Fruit fly (Drosophila melanogaster) whole organism, pupa: ENCODE results near the gene Taf1.

Experiments
- CG10348 ChIP-seq: fragments of 200-800 bp; sonication (Bioruptor generic); IDR thresholded peaks from 2 replicates; pipeline ENCODE4 v1.3.6; 2022; ENCODE audit warnings: missing biosample characterization, missing genetic modification characterization
- CG12605 ChIP-seq: fragments of 200-800 bp; sonication (Bioruptor generic); IDR thresholded peaks from 2 replicates; pipeline ENCODE4 v1.3.6; 2022; ENCODE audit warnings: missing biosample characterization, missing genetic modification characterization
- CG13204 ChIP-seq: fragments of 200-800 bp; sonication (Bioruptor generic); optimal IDR thresholded peaks from 2 replicates; lab custom pipeline; 2018; ENCODE audit warnings: missing biosample characterization, mild to moderate bottlenecking, missing genetic modification characterization, moderate library complexity
- CG14655 ChIP-seq: fragments of 200-800 bp; sonication (Bioruptor generic); optimal IDR thresholded peaks from 3 replicates; lab custom pipeline; 2017; ENCODE audit warnings: mild to moderate bottlenecking, missing biosample characterization, missing genetic modification reagents, missing genetic modification characterization
- CG15710 ChIP-seq: fragments of 200-800 bp; sonication (Bioruptor generic); optimal IDR thresholded peaks from 2 replicates; lab custom pipeline; 2018; ENCODE audit warnings: missing biosample characterization, mild to moderate bottlenecking, missing genetic modification characterization, moderate library complexity
- CG17806 ChIP-seq: fragments of 200-800 bp; sonication (Bioruptor generic); optimal IDR thresholded peaks from 2 replicates; lab custom pipeline; 2018; ENCODE audit warnings: missing biosample characterization, mild to moderate bottlenecking, missing genetic modification characterization, moderate library complexity
- CG32121 ChIP-seq: fragments of 200-800 bp; sonication (Bioruptor generic); IDR thresholded peaks from 2 replicates; pipeline ENCODE4 v1.3.6; 2022; ENCODE audit warnings: missing biosample characterization, missing genetic modification characterization
- CG34367 ChIP-seq: fragments of 200-800 bp; sonication (Bioruptor generic); optimal IDR thresholded peaks from 2 replicates; lab custom pipeline; 2018; ENCODE audit warnings: missing biosample characterization, mild to moderate bottlenecking, missing genetic modification characterization
- CG4496 ChIP-seq: fragments of 200-800 bp; sonication (Bioruptor generic); IDR thresholded peaks from 3 replicates; pipeline ENCODE4 v1.3.6; 2022; ENCODE audit warnings: missing biosample characterization, missing genetic modification characterization
- CG8159 ChIP-seq: fragments of 200-800 bp; sonication (Bioruptor generic); optimal IDR thresholded peaks from 3 replicates; lab custom pipeline; 2018; ENCODE audit warnings: missing biosample characterization, mild to moderate bottlenecking, missing genetic modification characterization, moderate library complexity
- CG8301 ChIP-seq: fragments of 200-800 bp; sonication (Bioruptor generic); optimal IDR thresholded peaks from 2 replicates; lab custom pipeline; 2018; ENCODE audit warnings: missing biosample characterization, mild to moderate bottlenecking, missing genetic modification characterization
- CG9948 ChIP-seq: fragments of 200-800 bp; sonication (Bioruptor generic); optimal IDR thresholded peaks from 2 replicates; lab custom pipeline; 2018; ENCODE audit warnings: missing biosample characterization, mild to moderate bottlenecking, missing genetic modification characterization, moderate library complexity
- D1 ChIP-seq: fragments of 200-800 bp; sonication (Bioruptor generic); optimal IDR thresholded peaks from 2 replicates; lab custom pipeline; 2018; ENCODE audit warnings: missing biosample characterization, mild to moderate bottlenecking, missing genetic modification characterization, moderate library complexity
- EcR ChIP-seq: fragments of 200-800 bp; sonication (Bioruptor generic); optimal IDR thresholded peaks from 3 replicates; lab custom pipeline; 2019; ENCODE audit warnings: missing biosample characterization, missing genetic modification characterization, mild to moderate bottlenecking, moderate library complexity, missing genetic modification reagents
- Ets98B ChIP-seq: fragments of 200-800 bp; sonication (Bioruptor generic); IDR thresholded peaks from 2 replicates; pipeline ENCODE4 v1.3.6; 2022; ENCODE audit warnings: missing biosample characterization, missing genetic modification characterization
- Pif1A ChIP-seq: fragments of 200-800 bp; sonication (Bioruptor generic); optimal IDR thresholded peaks from 3 replicates; lab custom pipeline; 2016; ENCODE audit warnings: missing biosample characterization, missing genetic modification characterization
- Pif1B ChIP-seq: fragments of 200-800 bp; sonication (Bioruptor generic); optimal IDR thresholded peaks from 3 replicates; lab custom pipeline; 2016; ENCODE audit warnings: missing biosample characterization, missing genetic modification characterization
- Snoo ChIP-seq: fragments of 200-800 bp; sonication (Bioruptor generic); optimal IDR thresholded peaks from 3 replicates; lab custom pipeline; 2017; ENCODE audit warnings: missing biosample characterization, mild to moderate bottlenecking, missing genetic modification characterization, inconsistent platforms
- fd96Ca ChIP-seq: fragments of 200-800 bp; sonication (Bioruptor generic); IDR thresholded peaks from 3 replicates; pipeline ENCODE4 v1.3.6; 2022; ENCODE audit warnings: missing biosample characterization, missing genetic modification characterization
- gl ChIP-seq: fragments of 200-800 bp; sonication (Bioruptor generic); optimal IDR thresholded peaks from 2 replicates; lab custom pipeline; 2018; ENCODE audit warnings: missing biosample characterization, mild to moderate bottlenecking, missing genetic modification characterization
- rn ChIP-seq: fragments of 200-800 bp; sonication (Bioruptor generic); IDR thresholded peaks from 2 replicates; pipeline ENCODE4 v1.3.6; 2022; ENCODE audit warnings: missing biosample characterization, missing genetic modification characterization

The Taf1 gene

DNA sequence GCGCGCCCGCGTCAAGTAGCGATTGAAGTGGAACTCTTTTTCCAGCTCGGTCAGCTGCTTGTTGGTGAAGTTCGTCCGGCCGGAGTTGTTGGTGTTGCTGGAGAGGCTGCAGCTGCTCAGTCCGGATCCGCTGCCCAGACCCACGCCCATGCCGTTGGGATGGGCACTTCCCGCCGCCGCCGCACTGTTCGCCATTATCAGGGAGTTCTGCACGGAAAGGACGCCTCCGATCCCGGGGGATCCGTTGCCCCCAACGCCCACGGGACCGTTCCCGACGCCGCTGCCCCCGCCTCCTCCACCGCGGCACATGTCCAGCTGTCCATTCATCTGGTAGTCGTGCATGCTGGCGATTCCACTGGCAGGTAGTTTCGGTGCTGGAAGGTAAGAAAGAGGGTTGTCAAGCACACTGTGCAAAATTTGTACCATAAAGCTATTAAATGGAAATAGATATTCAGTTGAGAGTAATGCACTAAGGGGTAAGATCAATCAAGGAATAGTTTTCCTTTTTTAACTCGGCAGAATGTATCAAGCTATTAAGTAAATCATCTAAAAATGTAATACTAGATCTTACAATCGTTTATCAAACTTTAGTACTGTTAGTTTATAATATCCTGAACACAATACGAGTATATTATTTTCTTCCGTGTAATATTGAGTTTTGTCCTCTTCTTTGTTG, 16.1 kb downstream of the Taf1 start:
- no peak for TF ChIP-seq CG17806 (tag; lab: Kevin White, UChicago)
- no peak for TF ChIP-seq Pif1B (GFP tag; lab: Kevin White, UChicago)

DNA sequence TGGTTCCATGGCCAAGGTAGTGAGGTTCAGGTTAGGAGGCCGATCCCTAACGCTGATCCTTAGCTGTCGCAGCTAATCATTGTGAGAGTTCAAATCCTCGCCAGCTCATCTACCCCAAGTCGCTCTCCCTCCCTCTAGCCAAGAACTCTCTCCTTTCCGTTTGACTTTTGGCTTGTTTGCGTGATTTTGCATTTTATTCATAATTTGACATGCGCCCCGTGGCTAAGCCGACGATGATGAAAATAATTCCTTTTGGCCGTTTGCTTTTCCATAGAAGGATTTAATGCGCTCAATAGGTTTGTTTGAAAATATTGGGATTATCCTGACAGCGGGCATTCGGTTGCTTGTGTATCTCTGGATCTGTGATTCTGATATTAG, 16.6 kb downstream of the Taf1 start:
- no peak for TF ChIP-seq rn (GFP tag; lab: Robert Waterston, UW)
- no peak for TF ChIP-seq CG15710 (tag; lab: Kevin White, UChicago)
- no peak for TF ChIP-seq CG14655 (GFP tag; lab: Kevin White, UChicago)
- TF ChIP-seq CG4496 (GFP tag; lab: Robert Waterston, UW) = no peak
- TF ChIP-seq fd96Ca (GFP tag; lab: Robert Waterston, UW) = no peak
- no peak for TF ChIP-seq CG32121 (GFP tag; lab: Robert Waterston, UW)
- no peak for TF ChIP-seq CG9948
- no peak for TF ChIP-seq CG13204 (GFP tag; lab: Kevin White, UChicago)
- TF ChIP-seq CG34367 (tag; lab: Kevin White, UChicago) = no peak
- no peak for TF ChIP-seq gl (tag; lab: Kevin White, UChicago)

DNA sequence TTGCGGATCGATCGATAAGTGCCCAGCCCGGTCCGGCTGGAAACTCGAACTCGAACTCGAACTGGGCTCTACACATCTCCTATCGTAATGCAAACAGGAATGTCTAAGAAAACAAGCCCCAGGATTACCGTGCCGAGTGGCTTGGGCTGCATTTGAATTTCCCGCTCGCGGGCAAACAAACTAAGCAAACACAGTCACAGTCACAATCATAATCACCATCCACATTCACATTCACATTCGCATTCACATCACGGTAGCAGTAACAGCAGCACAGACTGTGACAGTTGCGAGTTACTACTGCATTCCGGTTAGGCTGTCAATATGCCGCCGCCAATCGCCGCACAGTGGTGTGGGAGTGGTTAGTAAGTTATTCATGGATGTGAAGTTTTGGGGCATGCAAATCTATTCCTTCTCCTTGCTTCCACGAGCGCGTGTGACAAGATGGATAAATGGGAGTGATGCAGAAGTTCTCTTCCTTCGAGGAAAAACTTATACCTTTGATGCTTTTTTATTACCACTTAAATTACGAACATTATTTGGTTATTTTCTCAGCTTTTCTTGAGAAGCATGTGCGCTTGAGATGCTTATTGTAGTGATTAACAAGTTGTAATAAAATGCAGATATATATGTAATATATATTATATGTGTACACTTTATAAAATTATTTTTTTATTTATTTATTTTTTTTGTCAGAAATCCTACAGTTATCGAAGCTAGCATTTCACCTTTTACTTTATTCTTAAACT, 17.9 kb downstream of the Taf1 start:
- no peak for TF ChIP-seq Pif1A
- TF ChIP-seq CG9948 = peak; percentile 11
- peak; percentile 51; the same call in 2 of the 3 replicates for TF ChIP-seq fd96Ca (GFP tag; lab: Robert Waterston, UW)
- no peak for TF ChIP-seq gl (tag; lab: Kevin White, UChicago)
- TF ChIP-seq CG4496 (GFP tag; lab: Robert Waterston, UW) = peak; percentile 76
- no peak for TF ChIP-seq CG12605 (GFP tag; lab: Robert Waterston, UW)
- TF ChIP-seq CG8159 (tag; lab: Kevin White, UChicago) = peak; percentile 19
- no peak for TF ChIP-seq D1 (tag; lab: Kevin White, UChicago)
- TF ChIP-seq CG10348 (GFP tag; lab: Robert Waterston, UW) = no peak
- TF ChIP-seq CG34367 (tag; lab: Kevin White, UChicago) = no peak
- TF ChIP-seq CG15710 (tag; lab: Kevin White, UChicago) = no peak
- no peak for TF ChIP-seq EcR (GFP tag; lab: Kevin White, UChicago)
- TF ChIP-seq CG17806 (tag; lab: Kevin White, UChicago) = no peak
- no peak for TF ChIP-seq CG8301 (tag; lab: Kevin White, UChicago)
- TF ChIP-seq CG14655 (GFP tag; lab: Kevin White, UChicago) = peak; percentile 50
- no peak for TF ChIP-seq CG13204 (GFP tag; lab: Kevin White, UChicago)

DNA sequence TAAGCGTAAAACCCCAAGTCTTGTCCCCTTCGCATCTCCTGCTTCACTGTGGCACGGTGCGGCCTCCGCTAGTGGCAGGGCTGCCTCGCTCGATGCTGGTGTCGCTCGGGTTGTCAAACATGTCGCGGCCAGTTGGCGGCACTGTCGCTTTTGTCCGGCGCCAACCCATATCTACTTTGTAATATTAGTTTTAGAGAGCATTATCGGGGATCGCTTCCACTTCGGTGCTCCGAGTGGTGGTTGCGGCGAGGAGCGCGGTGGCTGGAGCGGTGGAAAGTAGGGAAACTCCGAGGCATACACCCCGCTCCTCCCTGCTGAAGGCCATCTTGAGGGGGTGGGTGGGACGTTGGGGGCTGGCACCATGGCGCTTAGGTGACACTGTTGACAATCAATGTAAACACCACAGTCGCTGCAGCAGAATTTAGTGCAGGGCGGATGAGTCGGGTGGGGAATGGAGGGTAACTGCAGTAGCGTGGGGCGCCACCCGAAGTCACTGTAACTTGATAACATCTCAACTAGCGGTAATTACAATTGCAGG, 18.5 kb downstream of the Taf1 start:
- TF ChIP-seq fd96Ca (GFP tag; lab: Robert Waterston, UW) = peak; percentile 50; the same call in 1 of the 3 replicates
- TF ChIP-seq CG17806 (tag; lab: Kevin White, UChicago) = no peak
- TF ChIP-seq CG14655 (GFP tag; lab: Kevin White, UChicago) = no peak
- no peak for TF ChIP-seq CG8301 (tag; lab: Kevin White, UChicago)

DNA sequence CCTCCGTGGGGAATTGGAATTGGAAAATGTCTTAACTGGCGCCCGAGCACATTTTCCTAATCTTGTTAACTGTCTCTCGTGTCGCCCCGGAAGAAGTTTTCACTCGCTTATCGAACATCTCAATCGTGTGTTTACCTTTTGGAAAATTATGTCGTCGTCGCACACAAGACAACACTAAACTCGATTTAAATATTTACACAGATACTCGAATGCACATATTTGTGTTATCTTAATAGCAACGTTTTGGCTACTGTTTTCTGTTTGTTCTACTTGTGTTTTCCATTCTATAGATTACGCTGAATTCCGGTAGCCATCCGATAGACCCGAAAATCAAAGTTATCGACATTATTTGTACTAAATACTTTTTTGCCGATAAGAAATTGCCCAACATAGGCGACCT, 20.6 kb downstream of the Taf1 start:
- TF ChIP-seq CG10348 (GFP tag; lab: Robert Waterston, UW) (no peak), Snoo (tag; lab: Kevin White, UChicago) (no peak), CG17806 (tag; lab: Kevin White, UChicago) (no peak), CG9948 (no peak), Pif1B (GFP tag; lab: Kevin White, UChicago) (no peak), Pif1A (no peak), D1 (tag; lab: Kevin White, UChicago) (no peak), rn (GFP tag; lab: Robert Waterston, UW) (no peak), CG15710 (tag; lab: Kevin White, UChicago) (no peak), CG8159 (tag; lab: Kevin White, UChicago) (no peak), gl (tag; lab: Kevin White, UChicago) (no peak)

DNA sequence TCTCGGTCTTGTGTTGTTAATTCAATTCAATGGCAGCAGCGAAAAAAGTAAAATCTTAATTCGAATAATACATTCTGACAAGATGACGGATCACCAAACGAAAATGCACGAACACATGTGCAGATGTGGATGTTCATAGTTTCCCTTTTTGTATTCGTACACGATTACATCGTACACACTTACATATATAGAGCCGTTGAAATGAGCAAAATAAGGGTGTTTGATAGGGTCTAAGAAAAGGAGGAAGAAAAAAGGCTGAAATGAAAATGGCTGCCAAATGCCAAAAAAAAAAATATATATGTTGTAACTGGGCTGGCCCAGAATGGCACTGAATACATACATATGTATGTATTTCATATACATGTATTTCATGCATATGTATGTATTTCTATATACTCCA, 21.5 kb downstream of the Taf1 start:
- TF ChIP-seq CG14655 (GFP tag; lab: Kevin White, UChicago) (no peak), CG9948 (no peak), gl (tag; lab: Kevin White, UChicago) (no peak), rn (GFP tag; lab: Robert Waterston, UW) (no peak), CG32121 (GFP tag; lab: Robert Waterston, UW) (no peak), Ets98B (GFP tag; lab: Robert Waterston, UW) (no peak), CG34367 (tag; lab: Kevin White, UChicago) (no peak), CG17806 (tag; lab: Kevin White, UChicago) (no peak), CG13204 (GFP tag; lab: Kevin White, UChicago) (no peak), D1 (tag; lab: Kevin White, UChicago) (no peak), Snoo (tag; lab: Kevin White, UChicago) (no peak), CG15710 (tag; lab: Kevin White, UChicago) (no peak), CG10348 (GFP tag; lab: Robert Waterston, UW) (no peak), CG12605 (GFP tag; lab: Robert Waterston, UW) (no peak), CG4496 (GFP tag; lab: Robert Waterston, UW) (no peak), CG8159 (tag; lab: Kevin White, UChicago) (no peak), Pif1B (GFP tag; lab: Kevin White, UChicago) (no peak), fd96Ca (GFP tag; lab: Robert Waterston, UW) (no peak), CG8301 (tag; lab: Kevin White, UChicago) (no peak), Pif1A (no peak)
